Fruit fly (Drosophila melanogaster): Measurements from ENCODE around the gene ovm.

dm6 chr2L:91333-91732, 49.5 kb downstream of the ovm start:
- TF ChIP-seq CG15710 (tag; optimal IDR thresholded peaks at IDR 0.05) (no peak), EcR (GFP tag; optimal IDR thresholded peaks at IDR 0.05) (no peak), Pif1B (GFP tag; optimal IDR thresholded peaks at IDR 0.05) (no peak), CG9948 (tag; optimal IDR thresholded peaks at IDR 0.05) (no peak), CG14655 (GFP tag; optimal IDR thresholded peaks at IDR 0.05) (no peak), CG13204 (GFP tag; optimal IDR thresholded peaks at IDR 0.05) (no peak), Pif1A (GFP tag; optimal IDR thresholded peaks at IDR 0.05) (no peak), CG34367 (tag; optimal IDR thresholded peaks at IDR 0.05) (no peak), CG32121 (GFP tag; IDR thresholded peaks at IDR 0.05) (no peak), Ets98B (GFP tag; IDR thresholded peaks at IDR 0.05) (no peak)
